Worm (Caenorhabditis elegans) whole organism, L1 larva: ENCODE results near the gene F14F3.4.

Experiments used
- ama-1 ChIP-seq: fragments of 150-350 bp; optimal IDR thresholded peaks from 2 replicates; lab custom pipeline; 2014
- ceh-82 ChIP-seq, 3 experiments: fragments of 150-350 bp in 1 of 3; sonication (generic microtip) in 2 of 3; optimal IDR thresholded peaks; 2 replicates each; lab custom pipeline; 2014 to 2017; ENCODE audit warnings: missing biosample characterization in 3 of 3, missing genetic modification characterization in 3 of 3
- ces-1 ChIP-seq: fragments of 150-350 bp; optimal IDR thresholded peaks from 2 replicates; lab custom pipeline; 2014; ENCODE audit warnings: missing biosample characterization, missing genetic modification reagents, missing genetic modification characterization
- ets-5 ChIP-seq: fragments of 200-800 bp; sonication (Bioruptor generic); IDR thresholded peaks from 2 replicates; pipeline ENCODE4 v1.3.6; 2022; ENCODE audit warnings: missing genetic modification characterization, missing compliant biosample characterization
- fos-1 ChIP-seq: fragments of 150-350 bp; optimal IDR thresholded peaks from 2 replicates; lab custom pipeline; 2014; ENCODE audit warnings: missing biosample characterization, missing genetic modification characterization
- lin-13 ChIP-seq: fragments of 150-350 bp; optimal IDR thresholded peaks from 2 replicates; lab custom pipeline; 2014; ENCODE audit warnings: missing biosample characterization, missing genetic modification reagents, missing genetic modification characterization
- lin-15B ChIP-seq: fragments of 150-350 bp; sonication (generic microtip); optimal IDR thresholded peaks from 3 replicates; lab custom pipeline; 2014; ENCODE audit warnings: missing biosample characterization, missing genetic modification characterization
- lin-35 ChIP-seq, 2 experiments: fragments of 150-350 bp; optimal IDR thresholded peaks; 2 replicates each; lab custom pipeline; 2014; ENCODE audit warnings: missing biosample characterization in 2 of 2, missing genetic modification characterization in 2 of 2, missing genetic modification reagents in 2 of 2
- nhr-11 ChIP-seq: fragments of 150-350 bp; optimal IDR thresholded peaks from 2 replicates; lab custom pipeline; 2014; ENCODE audit warnings: missing biosample characterization, missing genetic modification characterization
- pag-3 ChIP-seq: sonication (generic microtip); optimal IDR thresholded peaks from 2 replicates; lab custom pipeline; 2017; ENCODE audit warnings: missing genetic modification characterization, mild to moderate bottlenecking, missing compliant biosample characterization, antibody characterized with exemption, borderline replicate concordance; ENCODE audit not compliant: insufficient read depth
- snpc-4 ChIP-seq: fragments of 150-350 bp; optimal IDR thresholded peaks from 2 replicates; lab custom pipeline; 2014; ENCODE audit warnings: missing biosample characterization, missing genetic modification characterization
- unc-130 ChIP-seq: fragments of 150-350 bp; optimal IDR thresholded peaks from 2 replicates; lab custom pipeline; 2017; ENCODE audit warnings: missing biosample characterization, missing genetic modification characterization, inconsistent platforms
- zag-1 ChIP-seq: fragments of 150-350 bp; optimal IDR thresholded peaks from 2 replicates; lab custom pipeline; 2014; ENCODE audit warnings: missing biosample characterization, missing genetic modification characterization
- ztf-11 ChIP-seq, 2 experiments: sonication (generic microtip); optimal IDR thresholded peaks; 2 replicates each; lab custom pipeline; 2016 to 2017; ENCODE audit warnings: missing genetic modification characterization in 2 of 2, missing biosample characterization in 1 of 2, missing compliant biosample characterization in 1 of 2

DNA sequence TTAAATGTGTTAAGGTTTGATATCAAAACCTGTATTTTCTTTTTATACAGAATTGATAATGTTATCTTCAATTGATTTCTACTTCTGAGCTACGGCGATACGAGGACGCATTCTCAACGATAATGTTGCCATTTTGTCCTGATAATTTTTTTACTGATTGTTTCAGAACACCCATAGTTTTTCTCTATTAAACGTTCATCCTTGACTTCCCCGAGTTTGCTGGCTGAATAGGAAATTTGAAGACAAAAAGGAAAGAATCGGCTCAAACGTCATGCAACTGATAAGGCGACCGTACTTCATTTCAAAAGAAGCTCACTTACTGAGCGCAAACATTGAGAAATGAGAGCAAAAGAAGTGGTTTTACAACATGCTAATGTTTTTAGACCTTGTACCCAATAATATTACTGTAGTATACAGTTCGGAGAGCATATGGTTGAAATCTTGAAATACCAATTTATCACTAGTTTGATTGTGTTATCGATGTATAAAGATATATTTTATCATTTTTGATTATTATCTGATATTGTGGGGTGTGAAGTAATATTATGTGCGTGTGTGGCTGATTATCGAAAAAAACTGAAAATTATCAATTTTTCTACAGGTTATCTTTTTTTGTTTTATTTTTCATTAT is 42.0 kb downstream of the F14F3.4 start:
- TF ChIP-seq ztf-11 (tag; optimal IDR thresholded peaks at IDR 0.05; lab: Kevin White, UChicago) (no peak), lin-13 (GFP tag; lab: Kevin White, UChicago) (no peak), lin-35 (GFP tag; optimal IDR thresholded peaks at IDR 0.05; lab: Kevin White, UChicago) (no peak), lin-15B (tag; lab: Kevin White, UChicago) (no peak), nhr-11 (no peak), fos-1 (tag; lab: Kevin White, UChicago) (no peak), snpc-4 (tag; lab: Kevin White, UChicago) (no peak), ets-5 (GFP tag; lab: Robert Waterston, UW) (no peak), ama-1 (lab: Kevin White, UChicago) (no peak), zag-1 (tag; lab: Kevin White, UChicago) (no peak), ceh-82 (tag; optimal IDR thresholded peaks at IDR 0.05; lab: Kevin White, UChicago) (no peak), unc-130 (tag; lab: Kevin White, UChicago) (no peak), pag-3 (tag; lab: Kevin White, UChicago) (no peak), ces-1 (GFP tag; lab: Kevin White, UChicago) (no peak)
